Fruit fly (Drosophila melanogaster) whole organism, wandering third instar larva: ENCODE results near the gene CG43349.

ENCODE experiments used
- Abd-B ChIP-seq: fragments of >200 bp; optimal IDR thresholded peaks from 2 replicates; lab custom pipeline; 2017; ENCODE audit warnings: missing biosample characterization, missing genetic modification characterization
- CG32264 ChIP-seq: fragments of 200-800 bp; sonication (Bioruptor generic); optimal IDR thresholded peaks from 2 replicates; lab custom pipeline; 2016; ENCODE audit warnings: missing biosample characterization, missing genetic modification characterization
- CrebA ChIP-seq: fragments of 200-800 bp; sonication (Bioruptor generic); optimal IDR thresholded peaks from 2 replicates; lab custom pipeline; 2016; ENCODE audit warnings: missing biosample characterization, mild to moderate bottlenecking, missing genetic modification characterization, borderline replicate concordance
- Hnf4 ChIP-seq: fragments of 200-800 bp; sonication (Bioruptor generic); optimal IDR thresholded peaks from 2 replicates; lab custom pipeline; 2016; ENCODE audit warnings: missing biosample characterization, mild to moderate bottlenecking, missing genetic modification characterization
- Sp1 ChIP-seq: fragments of 200-800 bp; sonication (Bioruptor generic); optimal IDR thresholded peaks from 3 replicates; lab custom pipeline; 2019; ENCODE audit warnings: missing biosample characterization, mild to moderate bottlenecking, missing genetic modification characterization, moderate library complexity
- dl ChIP-seq, 2 experiments: fragments of 175-275, 200-275 bp in 1 of 2; fragments of 200-275 bp in 1 of 2; sonication (Bioruptor generic); optimal IDR thresholded peaks; lab custom pipeline; 2018; ENCODE audit warnings: mild to moderate bottlenecking in 2 of 2, missing biosample characterization in 2 of 2, missing genetic modification characterization in 2 of 2, moderate library complexity in 2 of 2; ENCODE audit not compliant: partially characterized antibody in 2 of 2, insufficient read depth in 1 of 2
- ey ChIP-seq: fragments of 200-800 bp; sonication (Bioruptor generic); optimal IDR thresholded peaks from 2 replicates; lab custom pipeline; 2016; ENCODE audit warnings: missing biosample characterization, missing genetic modification characterization
- foxo ChIP-seq, 2 experiments: fragments of 200-800 bp; sonication (Bioruptor generic); optimal IDR thresholded peaks; 2 replicates in 1 of 2; 3 replicates in 1 of 2; lab custom pipeline; 2016 to 2017; ENCODE audit warnings: missing biosample characterization in 2 of 2, missing genetic modification characterization in 2 of 2
- fru ChIP-seq: fragments of 200-800 bp; sonication (Bioruptor generic); optimal IDR thresholded peaks from 3 replicates; lab custom pipeline; 2016; ENCODE audit warnings: missing biosample characterization, mild to moderate bottlenecking, missing genetic modification characterization

- TF ChIP-seq CG32264 (GFP tag; lab: Kevin White, UChicago) (peak; percentile 1), Abd-B (GFP tag; lab: Kevin White, UChicago) (no peak), ey (GFP tag; lab: Kevin White, UChicago) (peak; percentile 67), foxo (GFP tag; optimal IDR thresholded peaks at IDR 0.05; lab: Kevin White, UChicago) (peak in 1 of 2 experiments; percentile 83), CrebA (GFP tag; lab: Kevin White, UChicago) (no peak), fru (GFP tag; lab: Kevin White, UChicago) (no peak), Hnf4 (no peak), Sp1 (GFP tag; lab: Kevin White, UChicago) (no peak), dl (GFP tag; optimal IDR thresholded peaks at IDR 0.05; lab: Kevin White, UChicago; ENCODE audit: insufficient read depth in 1 of 2, partially characterized antibody in 2 of 2) (no peak)
These were observed 49.5 kb upstream of the CG43349 start, which contains the start of the genes Tfb4 and Vps29 for dm6 chr2L:1150554-1150953.
